Worm (Caenorhabditis elegans) whole organism, midembryonic: ENCODE results near the gene cyp-35A1.

Experiments
- T22C8.4 ChIP-seq: fragments of 200-800 bp; sonication (Bioruptor generic); IDR thresholded peaks from 2 replicates; pipeline ENCODE4 v1.3.6; 2022; ENCODE audit warnings: missing genetic modification characterization, missing compliant biosample characterization
- cog-1 ChIP-seq: sonication (generic microtip); optimal IDR thresholded peaks from 2 replicates; lab custom pipeline; 2016; ENCODE audit warnings: missing genetic modification characterization, missing compliant biosample characterization
- klf-2 ChIP-seq: fragments of 200-800 bp; sonication (Bioruptor generic); conservative IDR thresholded peaks from 2 replicates; pipeline ENCODE4 v1.3.6; 2022; ENCODE audit warnings: missing genetic modification reagents, missing genetic modification characterization, missing compliant biosample characterization
- ref-1 ChIP-seq: fragments of 200-800 bp; sonication (Bioruptor generic); conservative IDR thresholded peaks from 2 replicates; pipeline ENCODE4 v1.3.6; 2022; ENCODE audit warnings: missing genetic modification reagents, missing genetic modification characterization, missing compliant biosample characterization

DNA sequence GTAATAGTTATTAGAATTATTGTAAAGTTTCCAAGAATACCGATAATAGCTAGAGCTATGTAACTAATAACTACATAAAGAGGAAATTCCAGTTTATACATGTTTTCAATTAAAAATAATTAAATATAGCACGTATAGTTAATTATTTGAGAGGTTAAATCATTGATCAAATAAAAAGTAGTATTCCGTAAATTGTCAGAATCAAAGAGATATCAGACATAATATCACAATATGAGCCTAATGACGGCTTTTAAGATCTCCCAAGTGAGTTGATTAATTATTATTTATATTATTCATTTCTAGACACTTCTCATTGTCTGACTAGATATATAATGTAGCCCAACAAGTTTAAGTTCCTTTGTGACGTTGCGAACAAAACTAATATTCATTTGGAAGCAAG is 17.8 kb upstream of the cyp-35A1 start, which contains the start of gene srsx-24:
- TF ChIP-seq T22C8.4 (GFP tag; lab: Robert Waterston, UW) (no peak), klf-2 (GFP tag; lab: Robert Waterston, UW) (no peak), ref-1 (no peak), cog-1 (no peak)
